Worm (Caenorhabditis elegans): ENCODE measurements around the gene cam-1.
A peak's percentile ranks its signal among the peaks of the same experiment; 100 is the strongest.

cam-1 gene

DNA sequence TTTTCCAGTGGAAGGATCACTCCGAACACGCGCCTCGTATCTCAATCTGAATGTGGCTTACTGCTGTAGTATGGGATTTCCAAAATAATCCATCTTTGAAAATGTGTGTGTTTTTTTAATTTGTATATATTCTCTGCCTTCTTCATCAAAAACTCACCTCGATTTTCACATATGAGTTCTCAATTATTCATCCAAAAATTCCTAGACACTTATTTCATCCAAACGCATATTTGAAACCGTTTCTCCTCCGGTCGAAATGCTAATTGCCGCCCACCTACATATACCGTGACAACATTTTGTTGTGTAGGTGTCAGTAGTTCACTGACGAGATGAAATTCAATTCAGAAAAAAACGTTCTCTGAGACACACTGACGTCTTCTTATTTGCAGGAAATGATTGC lies 37.3 kb upstream of the cam-1 start:
- TF ChIP-seq ceh-83 (GFP tag; optimal IDR thresholded peaks at IDR 0.05): no peak
- TF ChIP-seq mep-1 (tag; optimal IDR thresholded peaks at IDR 0.05): no peak
- no peak for TF ChIP-seq drap-1 (GFP tag; optimal IDR thresholded peaks at IDR 0.05)
- no peak for TF ChIP-seq elt-1 (tag; optimal IDR thresholded peaks at IDR 0.05; ENCODE audit: borderline replicate concordance, insufficient read depth)
- no peak for TF ChIP-seq ztf-11 (tag; optimal IDR thresholded peaks at IDR 0.05)
- TF ChIP-seq pha-4 (tag; optimal IDR thresholded peaks at IDR 0.05): no peak
- no peak for TF ChIP-seq hlh-1 (tag; optimal IDR thresholded peaks at IDR 0.05)
- no peak for TF ChIP-seq ham-2 (GFP tag; optimal IDR thresholded peaks at IDR 0.05)
- TF ChIP-seq elt-3 (tag; optimal IDR thresholded peaks at IDR 0.05): no peak
- no peak for TF ChIP-seq sptf-1 (tag; optimal IDR thresholded peaks at IDR 0.05)
- TF ChIP-seq cnd-1 (tag; optimal IDR thresholded peaks at IDR 0.05): no peak
- TF ChIP-seq nhr-28 (tag; optimal IDR thresholded peaks at IDR 0.05): no peak
- no peak for TF ChIP-seq tbx-8 (GFP tag; optimal IDR thresholded peaks at IDR 0.05)
- TF ChIP-seq bed-3 (GFP tag; optimal IDR thresholded peaks at IDR 0.05): no peak
- no peak for TF ChIP-seq flh-1 (GFP tag; optimal IDR thresholded peaks at IDR 0.05)

DNA sequence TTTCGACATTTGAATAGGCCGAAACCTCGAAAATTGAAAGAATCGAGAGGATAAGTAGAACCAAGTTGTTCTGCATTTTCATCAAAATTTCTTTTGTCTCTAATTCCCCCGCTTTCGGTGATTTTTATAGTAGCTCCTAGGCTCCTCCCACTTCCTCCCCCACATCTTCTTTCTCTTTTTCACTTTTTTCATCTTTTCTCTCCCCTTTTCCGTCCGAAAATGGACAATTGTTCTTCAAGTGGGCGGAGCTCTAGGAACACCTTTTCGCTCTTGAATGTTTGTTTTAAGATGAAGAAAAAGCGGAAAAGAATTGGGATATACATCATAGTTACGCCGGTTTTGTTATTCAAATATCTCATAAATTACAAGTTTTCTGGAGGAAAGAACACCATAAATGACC lies 36.4 kb upstream of the cam-1 start, which contains the start of gene F42A8.1:
TSS of gene F42A8.1 (minus strand) at position 101 of the 400 bp plus-strand sequence.
- TF ChIP-seq blmp-1 (tag; optimal IDR thresholded peaks at IDR 0.05) (no peak), M03D4.4 (tag; optimal IDR thresholded peaks at IDR 0.05) (no peak), lin-13 (tag; optimal IDR thresholded peaks at IDR 0.05) (no peak), nhr-2 (tag; optimal IDR thresholded peaks at IDR 0.05) (no peak), snpc-4 (tag; optimal IDR thresholded peaks at IDR 0.05) (no peak), mab-5 (tag; optimal IDR thresholded peaks at IDR 0.05) (no peak), hlh-1 (tag; optimal IDR thresholded peaks at IDR 0.05) (no peak), drap-1 (GFP tag; optimal IDR thresholded peaks at IDR 0.05) (no peak), unc-39 (tag; optimal IDR thresholded peaks at IDR 0.05) (no peak), ces-1 (GFP tag; optimal IDR thresholded peaks at IDR 0.05) (no peak), cnd-1 (tag; optimal IDR thresholded peaks at IDR 0.05) (no peak), unc-120 (tag; optimal IDR thresholded peaks at IDR 0.05; ENCODE audit: poor library complexity, severe bottlenecking) (no peak), mls-2 (tag; optimal IDR thresholded peaks at IDR 0.05) (no peak), pha-4 (tag; optimal IDR thresholded peaks at IDR 0.05) (no peak), lsy-2 (tag; optimal IDR thresholded peaks at IDR 0.05) (no peak), nhr-28 (tag; optimal IDR thresholded peaks at IDR 0.05) (no peak), sptf-1 (tag; optimal IDR thresholded peaks at IDR 0.05) (no peak), nhr-12 (tag; optimal IDR thresholded peaks at IDR 0.05) (no peak)

DNA sequence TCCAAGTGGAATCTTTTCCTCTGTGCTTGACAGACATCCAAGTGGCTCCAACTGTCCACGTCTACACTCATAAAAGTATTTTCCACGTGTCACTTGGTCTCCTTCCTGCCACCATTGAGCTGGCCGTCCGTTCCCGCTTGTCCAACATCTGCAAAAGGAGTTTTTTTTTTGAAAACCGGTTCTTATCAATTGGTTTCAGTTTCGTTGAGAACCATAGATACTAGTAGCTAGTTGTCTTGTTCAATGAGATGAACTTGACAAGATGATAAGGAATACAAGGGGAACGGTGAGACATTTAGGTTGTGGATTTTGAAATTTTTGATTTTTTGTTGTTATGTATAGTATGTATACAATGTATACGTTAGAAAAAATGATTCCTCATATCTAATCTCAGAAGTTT lies 35.7 kb upstream of the cam-1 start:
- no peak for TF ChIP-seq mls-2 (tag; optimal IDR thresholded peaks at IDR 0.05)

DNA sequence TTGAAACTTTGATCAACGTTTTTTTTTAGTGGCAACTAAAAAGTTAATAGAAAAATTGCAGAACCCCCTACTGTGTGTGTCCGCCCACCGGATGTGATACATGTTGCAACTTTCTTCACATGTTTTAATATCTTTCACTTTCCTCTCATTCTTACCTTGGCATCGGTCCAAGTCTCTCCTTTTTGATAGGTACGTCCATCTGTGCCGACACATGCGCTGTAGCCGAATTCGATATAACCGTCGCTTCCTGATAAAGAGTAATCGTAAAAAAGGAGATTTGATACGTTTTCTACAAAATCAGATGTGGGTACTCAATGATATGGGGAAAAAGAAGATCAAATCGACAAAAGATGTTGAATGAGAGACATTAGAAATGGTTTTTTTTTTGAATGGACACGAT lies 35.0 kb upstream of the cam-1 start:
- TF ChIP-seq ceh-83 (GFP tag; optimal IDR thresholded peaks at IDR 0.05): no peak
- TF ChIP-seq lin-13 (tag; optimal IDR thresholded peaks at IDR 0.05): no peak
- no peak for TF ChIP-seq elt-1 (tag; optimal IDR thresholded peaks at IDR 0.05; ENCODE audit: borderline replicate concordance, insufficient read depth)
- no peak for TF ChIP-seq mab-5 (tag; optimal IDR thresholded peaks at IDR 0.05)
- no peak for TF ChIP-seq nhr-2 (tag; optimal IDR thresholded peaks at IDR 0.05)
- TF ChIP-seq mls-2 (tag; optimal IDR thresholded peaks at IDR 0.05): no peak
- no peak for TF ChIP-seq zip-8 (tag; optimal IDR thresholded peaks at IDR 0.05)
- no peak for TF ChIP-seq M03D4.4 (tag; optimal IDR thresholded peaks at IDR 0.05)
- TF ChIP-seq sptf-1 (tag; optimal IDR thresholded peaks at IDR 0.05): no peak
- no peak for TF ChIP-seq bed-3 (GFP tag; optimal IDR thresholded peaks at IDR 0.05)
- no peak for TF ChIP-seq cnd-1 (tag; optimal IDR thresholded peaks at IDR 0.05)
- TF ChIP-seq tbx-8 (GFP tag; optimal IDR thresholded peaks at IDR 0.05): no peak
- no peak for TF ChIP-seq ceh-39 (tag; optimal IDR thresholded peaks at IDR 0.05)
- TF ChIP-seq lin-32 (GFP tag; optimal IDR thresholded peaks at IDR 0.05): no peak
- no peak for TF ChIP-seq nhr-12 (tag; optimal IDR thresholded peaks at IDR 0.05)
- TF ChIP-seq ces-1 (GFP tag; optimal IDR thresholded peaks at IDR 0.05): no peak

DNA sequence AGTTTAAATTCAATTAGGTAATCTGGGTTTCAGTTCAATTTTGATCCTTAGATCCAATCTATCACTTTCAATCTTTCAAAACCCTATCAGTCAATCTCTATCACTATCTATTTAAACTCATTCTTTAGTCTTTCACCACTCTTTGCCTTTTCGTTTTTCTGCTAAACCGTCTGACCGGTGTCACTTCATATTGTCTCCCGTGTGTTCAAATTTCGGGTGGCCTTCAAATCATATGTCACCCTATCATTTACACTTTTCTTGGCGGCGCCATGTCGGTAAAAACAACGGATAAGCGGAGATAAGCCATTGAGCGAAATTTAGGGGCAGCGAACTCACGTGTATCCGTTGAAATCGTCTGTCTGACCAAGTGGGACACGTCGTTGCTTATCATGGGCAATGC lies 33.9 kb upstream of the cam-1 start:
- TF ChIP-seq unc-62 (GFP tag; optimal IDR thresholded peaks at IDR 0.05) (no peak), elt-3 (tag; optimal IDR thresholded peaks at IDR 0.05) (peak; percentile 20)

ce11 chrII:9338859-9339258 lies 28.8 kb upstream of the cam-1 start, which contains the start of gene ttll-12:
TSS of gene ttll-12 (plus strand) at chrII:9338997.
- no peak for TF ChIP-seq ham-2 (GFP tag; optimal IDR thresholded peaks at IDR 0.05)
- TF ChIP-seq ceh-43 (GFP tag; optimal IDR thresholded peaks at IDR 0.05): no peak
- no peak for TF ChIP-seq mls-2 (tag; optimal IDR thresholded peaks at IDR 0.05)
- TF ChIP-seq nhr-2 (tag; optimal IDR thresholded peaks at IDR 0.05): no peak
- TF ChIP-seq bed-3 (GFP tag; optimal IDR thresholded peaks at IDR 0.05): no peak

Data from whole organism, mixed stage, embryonic.